Worm (Caenorhabditis elegans) whole organism, L2 larva: ENCODE results near the gene lin-18.
A peak's percentile ranks its signal among the peaks of the same experiment; 100 is the strongest.

ENCODE experiments used
- C34F6.9 ChIP-seq: fragments of 150-350 bp; optimal IDR thresholded peaks from 2 replicates; lab custom pipeline; 2014; ENCODE audit warnings: missing biosample characterization, missing genetic modification characterization
- F13H6.1 ChIP-seq: sonication (generic microtip); optimal IDR thresholded peaks from 2 replicates; lab custom pipeline; 2016; ENCODE audit warnings: missing genetic modification characterization, missing compliant biosample characterization
- R02D3.7 ChIP-seq: fragments of 150-350 bp; optimal IDR thresholded peaks from 2 replicates; lab custom pipeline; 2014; ENCODE audit warnings: missing biosample characterization, missing genetic modification characterization
- Y55F3AM.14 ChIP-seq: fragments of 200-800 bp; sonication (Bioruptor generic); optimal IDR thresholded peaks from 2 replicates; lab custom pipeline; 2018; ENCODE audit warnings: mild to moderate bottlenecking, missing genetic modification characterization, missing compliant biosample characterization
- alr-1 ChIP-seq: fragments of 150-350 bp; optimal IDR thresholded peaks from 2 replicates; lab custom pipeline; 2014; ENCODE audit warnings: missing biosample characterization, missing genetic modification characterization
- aly-2 ChIP-seq: fragments of 150-350 bp; optimal IDR thresholded peaks from 2 replicates; lab custom pipeline; 2014; ENCODE audit warnings: missing biosample characterization, missing genetic modification characterization
- blmp-1 ChIP-seq: sonication (generic microtip); optimal IDR thresholded peaks from 2 replicates; lab custom pipeline; 2017; ENCODE audit warnings: missing genetic modification characterization, mild to moderate bottlenecking, missing compliant biosample characterization, antibody characterized with exemption, moderate library complexity; ENCODE audit not compliant: insufficient read depth
- ceh-16 ChIP-seq: fragments of 150-350 bp; optimal IDR thresholded peaks from 2 replicates; lab custom pipeline; 2014; ENCODE audit warnings: missing biosample characterization, missing genetic modification characterization
- ceh-82 ChIP-seq: fragments of 150-350 bp; optimal IDR thresholded peaks from 2 replicates; lab custom pipeline; 2014; ENCODE audit warnings: missing biosample characterization, missing genetic modification characterization
- crh-2 ChIP-seq: sonication (generic microtip); optimal IDR thresholded peaks from 2 replicates; lab custom pipeline; 2017; ENCODE audit warnings: missing biosample characterization, missing genetic modification characterization
- dmd-4 ChIP-seq: sonication (generic microtip); optimal IDR thresholded peaks from 2 replicates; lab custom pipeline; 2017; ENCODE audit warnings: missing biosample characterization, missing genetic modification characterization
- egl-27 ChIP-seq: sonication (generic microtip); optimal IDR thresholded peaks from 3 replicates; lab custom pipeline; 2017; ENCODE audit warnings: missing biosample characterization, missing genetic modification reagents, missing genetic modification characterization
- elt-1 ChIP-seq: fragments of 150-350 bp; optimal IDR thresholded peaks from 2 replicates; lab custom pipeline; 2014; ENCODE audit warnings: missing biosample characterization, missing genetic modification characterization
- elt-3 ChIP-seq: sonication (generic microtip); optimal IDR thresholded peaks from 2 replicates; lab custom pipeline; 2017; ENCODE audit warnings: missing biosample characterization, missing genetic modification characterization
- fos-1 ChIP-seq: fragments of 150-350 bp; optimal IDR thresholded peaks from 2 replicates; lab custom pipeline; 2014; ENCODE audit warnings: missing biosample characterization, missing genetic modification characterization
- gmeb-1 ChIP-seq: fragments of 150-350 bp; optimal IDR thresholded peaks from 2 replicates; lab custom pipeline; 2014; ENCODE audit warnings: missing biosample characterization, missing genetic modification characterization
- lin-11 ChIP-seq: fragments of 150-350 bp; sonication (generic microtip); optimal IDR thresholded peaks from 2 replicates; lab custom pipeline; 2014; ENCODE audit warnings: missing biosample characterization, missing genetic modification characterization, inconsistent platforms, mixed read lengths
- lin-13 ChIP-seq: fragments of 150-350 bp; optimal IDR thresholded peaks from 2 replicates; lab custom pipeline; 2014; ENCODE audit warnings: missing biosample characterization, missing genetic modification reagents, missing genetic modification characterization
- mab-5 ChIP-seq: fragments of 150-350 bp; optimal IDR thresholded peaks from 2 replicates; lab custom pipeline; 2014; ENCODE audit warnings: missing biosample characterization, missing genetic modification characterization
- mbf-1 ChIP-seq: sonication (generic microtip); optimal IDR thresholded peaks from 2 replicates; lab custom pipeline; 2017; ENCODE audit warnings: missing biosample characterization, missing genetic modification characterization
- mdl-1 ChIP-seq, 2 experiments: fragments of 150-350 bp in 1 of 2; sonication (generic microtip) in 1 of 2; optimal IDR thresholded peaks; 2 replicates each; lab custom pipeline; 2017; ENCODE audit warnings: missing biosample characterization in 2 of 2, missing genetic modification characterization in 2 of 2
- nhr-10 ChIP-seq: sonication (generic microtip); optimal IDR thresholded peaks from 2 replicates; lab custom pipeline; 2017; ENCODE audit warnings: missing biosample characterization, missing genetic modification characterization
- nhr-11 ChIP-seq: fragments of 150-350 bp; optimal IDR thresholded peaks from 2 replicates; lab custom pipeline; 2014; ENCODE audit warnings: missing biosample characterization, missing genetic modification characterization
- nhr-21 ChIP-seq: fragments of 150-350 bp; optimal IDR thresholded peaks from 2 replicates; lab custom pipeline; 2014; ENCODE audit warnings: missing biosample characterization, missing genetic modification characterization
- nhr-23 ChIP-seq: fragments of 150-350 bp; optimal IDR thresholded peaks from 2 replicates; lab custom pipeline; 2014; ENCODE audit warnings: missing biosample characterization, missing genetic modification reagents, missing genetic modification characterization
- nhr-237 ChIP-seq: fragments of 150-350 bp; optimal IDR thresholded peaks from 2 replicates; lab custom pipeline; 2014; ENCODE audit warnings: missing biosample characterization, missing genetic modification characterization
- nhr-25 ChIP-seq: fragments of 150-350 bp; sonication (generic microtip); optimal IDR thresholded peaks from 3 replicates; lab custom pipeline; 2014; ENCODE audit warnings: missing biosample characterization, missing genetic modification characterization
- nhr-6 ChIP-seq: fragments of 150-350 bp; optimal IDR thresholded peaks from 2 replicates; lab custom pipeline; 2014; ENCODE audit warnings: missing biosample characterization, missing genetic modification characterization
- sem-4 ChIP-seq: fragments of 150-350 bp; optimal IDR thresholded peaks from 2 replicates; lab custom pipeline; 2014; ENCODE audit warnings: missing biosample characterization, missing genetic modification reagents, missing genetic modification characterization
- skn-1 ChIP-seq: sonication (generic microtip); optimal IDR thresholded peaks from 2 replicates; lab custom pipeline; 2017; ENCODE audit warnings: missing biosample characterization, missing genetic modification characterization
- sma-3 ChIP-seq: sonication (generic microtip); optimal IDR thresholded peaks from 2 replicates; lab custom pipeline; 2016; ENCODE audit warnings: missing genetic modification reagents, missing genetic modification characterization, missing compliant biosample characterization
- sma-9 ChIP-seq, 2 experiments: fragments of 150-350 bp in 1 of 2; sonication (generic microtip) in 1 of 2; optimal IDR thresholded peaks; 2 replicates each; lab custom pipeline; 2014 to 2016; ENCODE audit warnings: missing genetic modification characterization in 2 of 2, mild to moderate bottlenecking in 1 of 2, missing biosample characterization in 1 of 2, missing compliant biosample characterization in 1 of 2, missing genetic modification reagents in 1 of 2, moderate library complexity in 1 of 2
- unc-39 ChIP-seq: fragments of 150-350 bp; optimal IDR thresholded peaks from 2 replicates; lab custom pipeline; 2014; ENCODE audit warnings: missing biosample characterization, missing genetic modification characterization
- unc-55 ChIP-seq: fragments of 150-350 bp; sonication (generic microtip); optimal IDR thresholded peaks from 3 replicates; lab custom pipeline; 2014; ENCODE audit warnings: missing biosample characterization, missing genetic modification reagents, missing genetic modification characterization
- unc-62 ChIP-seq: fragments of 150-350 bp; optimal IDR thresholded peaks from 2 replicates; lab custom pipeline; 2014; ENCODE audit warnings: missing biosample characterization, missing genetic modification reagents, missing genetic modification characterization
- ztf-4 ChIP-seq: fragments of 150-350 bp; optimal IDR thresholded peaks from 2 replicates; lab custom pipeline; 2014; ENCODE audit warnings: missing biosample characterization, missing genetic modification characterization

The lin-18 gene

DNA sequence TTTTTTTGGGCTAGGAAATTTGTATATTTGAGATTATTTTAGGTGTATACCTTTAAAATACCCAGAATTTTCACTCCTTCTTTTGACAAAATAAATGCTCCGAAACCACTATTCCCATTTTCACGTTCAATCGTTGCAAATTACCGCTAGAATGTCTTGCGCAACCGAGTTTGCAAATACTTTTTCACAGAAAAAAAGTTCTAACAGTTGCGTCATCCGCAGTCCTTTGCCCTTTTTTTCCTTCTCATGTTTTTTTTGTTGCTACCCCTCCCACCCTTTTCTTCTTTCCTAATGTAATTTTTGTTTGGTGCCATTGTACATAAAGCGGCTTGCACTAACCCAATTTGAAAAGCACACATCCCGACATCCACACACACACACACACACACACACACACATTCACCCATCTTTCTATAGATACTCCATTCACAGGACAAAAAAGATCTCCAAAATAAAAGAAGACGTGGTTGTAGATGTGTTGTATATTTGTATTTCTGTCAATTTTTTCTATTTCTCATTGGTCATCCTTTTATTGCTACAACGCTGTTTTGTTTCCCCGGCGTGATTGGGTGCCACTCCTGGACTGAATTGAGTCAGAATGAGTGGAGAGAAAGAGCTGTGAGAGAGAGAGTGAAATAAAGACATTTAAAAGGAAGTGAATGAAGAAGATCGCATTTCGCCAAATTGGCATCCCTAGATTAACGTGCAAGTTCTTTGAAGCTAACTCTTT, 712 bp upstream of the lin-18 start:
- TF ChIP-seq unc-39 (tag; lab: Kevin White, UChicago), result no peak
- no peak for TF ChIP-seq nhr-25
- peak; percentile 9 for TF ChIP-seq C34F6.9
- no peak for TF ChIP-seq elt-1 (tag; lab: Kevin White, UChicago)
- no peak for TF ChIP-seq ztf-4 (tag; lab: Kevin White, UChicago)
- TF ChIP-seq lin-11 (tag; lab: Kevin White, UChicago), result no peak
- TF ChIP-seq ceh-82 (tag; lab: Kevin White, UChicago), result no peak
- no peak for TF ChIP-seq dmd-4 (tag; lab: Kevin White, UChicago)
- no peak for TF ChIP-seq nhr-11 (tag; lab: Kevin White, UChicago)
- TF ChIP-seq aly-2 (tag; lab: Kevin White, UChicago), result no peak
- TF ChIP-seq sem-4 (tag; lab: Kevin White, UChicago), result peak; percentile 33

DNA sequence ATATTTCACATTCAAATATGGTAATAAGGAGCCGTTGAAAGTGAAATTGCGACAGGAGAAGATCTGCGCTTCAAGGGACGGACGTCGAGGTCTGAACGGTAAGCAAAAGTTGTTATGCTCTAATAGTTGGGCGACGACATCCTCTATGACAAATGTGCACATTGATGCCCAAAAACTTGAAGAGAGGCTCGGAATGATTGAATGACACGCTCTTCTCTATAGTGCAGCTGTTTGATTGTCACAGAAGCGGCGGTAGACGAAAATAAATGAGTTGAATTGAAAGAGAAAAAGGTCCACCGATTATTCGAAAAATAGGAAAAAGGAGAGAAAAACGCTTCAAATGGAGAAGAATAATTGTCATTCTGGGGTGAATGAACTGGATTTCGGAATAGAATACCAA, 869 bp downstream of the lin-18 start:
- TF ChIP-seq C34F6.9, result no peak
- no peak for TF ChIP-seq nhr-10 (tag; lab: Kevin White, UChicago)
- TF ChIP-seq unc-62, result no peak
- no peak for TF ChIP-seq sma-3 (GFP tag; lab: Kevin White, UChicago)
- TF ChIP-seq unc-39 (tag; lab: Kevin White, UChicago), result no peak
- no peak for TF ChIP-seq fos-1 (tag; lab: Kevin White, UChicago)
- no peak for TF ChIP-seq ceh-16 (tag; lab: Kevin White, UChicago)
- TF ChIP-seq egl-27 (tag; lab: Kevin White, UChicago), result no peak
- no peak for TF ChIP-seq alr-1 (tag; lab: Kevin White, UChicago)
- no peak for TF ChIP-seq nhr-23 (tag; lab: Kevin White, UChicago)
- no peak for TF ChIP-seq elt-1 (tag; lab: Kevin White, UChicago)
- TF ChIP-seq lin-11 (tag; lab: Kevin White, UChicago), result no peak
- no peak for TF ChIP-seq nhr-237 (tag; lab: Kevin White, UChicago)
- TF ChIP-seq elt-3, result no peak
- TF ChIP-seq nhr-21 (tag; lab: Kevin White, UChicago), result no peak
- TF ChIP-seq mbf-1 (tag; lab: Kevin White, UChicago), result no peak
- TF ChIP-seq ztf-4 (tag; lab: Kevin White, UChicago), result no peak
- no peak for TF ChIP-seq nhr-11 (tag; lab: Kevin White, UChicago)

DNA sequence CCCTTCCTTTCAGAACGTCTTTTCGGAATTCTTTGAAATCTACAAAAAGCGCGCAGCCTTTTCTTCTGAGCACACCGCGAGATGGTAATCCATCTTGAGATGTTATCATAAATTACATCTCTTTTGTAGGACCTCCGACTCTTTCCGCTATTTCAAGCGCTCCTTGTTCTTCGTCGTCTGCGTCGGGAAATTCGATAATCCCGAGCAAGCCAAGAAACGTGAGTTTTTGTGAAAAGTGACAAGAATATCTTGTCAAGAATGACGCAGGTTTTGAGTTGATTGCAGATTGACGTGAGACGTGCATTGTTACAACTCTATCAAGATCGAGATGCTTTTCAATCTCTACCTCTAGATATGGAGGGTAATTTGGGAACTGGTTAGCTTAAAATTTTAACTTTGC, 2.0 kb downstream of the lin-18 start:
- no peak for TF ChIP-seq lin-11 (tag; lab: Kevin White, UChicago)
- TF ChIP-seq unc-55, result peak; percentile 16

DNA sequence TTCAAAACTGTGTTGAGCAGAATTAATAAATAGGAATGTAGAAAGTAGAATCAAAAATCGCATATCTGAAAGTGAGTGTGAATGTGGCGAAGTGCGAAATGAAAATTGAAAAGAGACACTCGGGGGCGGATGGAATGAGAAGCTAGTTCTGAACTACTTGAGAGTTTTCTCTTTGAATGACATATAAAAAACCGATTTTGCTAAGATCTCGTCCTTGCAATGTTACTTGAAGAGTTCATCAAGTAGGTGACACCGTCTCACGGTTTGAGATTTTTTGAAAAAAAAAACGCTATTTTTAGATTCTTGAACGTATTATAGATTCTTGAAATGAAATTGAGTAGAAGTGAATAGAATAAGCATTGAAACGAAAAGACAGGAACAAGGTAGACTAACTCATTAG, 8.0 kb downstream of the lin-18 start, which contains the start of gene C16B8.2:
TSS of gene C16B8.2 (minus strand) at position 101 of the 400 bp plus-strand sequence.
- TF ChIP-seq ceh-82 (tag; lab: Kevin White, UChicago) (no peak), mbf-1 (tag; lab: Kevin White, UChicago) (no peak), R02D3.7 (tag; lab: Kevin White, UChicago) (no peak), aly-2 (tag; lab: Kevin White, UChicago) (no peak), nhr-25 (no peak), dmd-4 (tag; lab: Kevin White, UChicago) (no peak), unc-55 (no peak), lin-13 (GFP tag; lab: Kevin White, UChicago) (no peak), sma-3 (GFP tag; lab: Kevin White, UChicago) (no peak), Y55F3AM.14 (no peak), ztf-4 (tag; lab: Kevin White, UChicago) (no peak), unc-39 (tag; lab: Kevin White, UChicago) (no peak), skn-1 (tag; lab: Kevin White, UChicago) (no peak)
- TF ChIP-seq, all 48 proteins: peak for 0

DNA sequence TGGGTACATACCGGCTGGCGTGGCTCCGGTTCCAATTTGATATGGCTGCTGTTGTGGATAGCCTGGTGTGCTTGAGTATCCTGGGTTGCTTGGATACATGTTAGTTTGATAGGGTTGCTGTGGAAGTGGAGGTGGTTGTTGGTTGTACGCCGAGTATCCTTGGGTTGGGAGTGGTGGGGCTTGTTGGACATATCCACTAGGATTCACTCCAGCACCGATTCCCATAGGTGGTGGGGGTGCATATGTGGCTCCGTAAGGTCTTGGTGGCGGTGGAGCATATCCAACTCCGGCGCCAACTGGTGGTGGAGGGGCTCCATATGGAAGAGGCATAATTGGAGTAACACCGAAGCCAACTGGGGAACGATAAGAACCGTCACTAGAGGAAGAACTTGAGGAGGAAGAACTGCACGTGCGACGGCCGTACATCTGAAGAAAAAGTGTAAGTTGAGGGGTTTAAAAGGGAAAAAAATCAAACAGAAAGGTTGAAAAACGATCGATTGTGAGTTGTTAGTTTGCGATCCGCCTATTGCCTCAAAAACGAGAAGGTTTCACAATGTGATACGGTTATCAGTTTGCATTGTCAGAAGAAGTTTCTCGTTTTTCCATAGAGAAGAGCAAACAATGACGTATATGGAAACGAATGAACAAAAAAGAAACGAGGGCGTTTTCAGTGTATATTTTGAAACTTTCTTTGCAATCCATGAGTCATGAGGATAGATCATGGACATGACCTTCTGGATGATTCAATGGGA, 10.0 kb downstream of the lin-18 start, which contains the start of gene C16B8.3:
TSS of gene C16B8.3 (minus strand) at position 426 of the 752 bp plus-strand sequence.
- TF ChIP-seq nhr-6 (tag; lab: Kevin White, UChicago), result no peak
- TF ChIP-seq gmeb-1, result peak; percentile 37
- no peak for TF ChIP-seq nhr-23 (tag; lab: Kevin White, UChicago)
- TF ChIP-seq blmp-1, result no peak
- peak; percentile 67 for TF ChIP-seq fos-1 (tag; lab: Kevin White, UChicago)
- no peak for TF ChIP-seq mbf-1 (tag; lab: Kevin White, UChicago)
- peak in 1 of 2 experiments; percentile 11 for TF ChIP-seq mdl-1 (tag; optimal IDR thresholded peaks at IDR 0.05; lab: Kevin White, UChicago)
- no peak for TF ChIP-seq mab-5
- TF ChIP-seq sem-4 (tag; lab: Kevin White, UChicago), result no peak
- no peak for TF ChIP-seq unc-62
- peak; percentile 27 for TF ChIP-seq sma-9 (GFP tag; optimal IDR thresholded peaks at IDR 0.05; lab: Kevin White, UChicago)
- no peak for TF ChIP-seq sma-9 (tag; optimal IDR thresholded peaks at IDR 0.05; lab: Kevin White, UChicago)
- no peak for TF ChIP-seq lin-13 (GFP tag; lab: Kevin White, UChicago)
- TF ChIP-seq F13H6.1 (tag; lab: Kevin White, UChicago), result peak; percentile 2
- TF ChIP-seq skn-1 (tag; lab: Kevin White, UChicago), result no peak
- TF ChIP-seq lin-11 (tag; lab: Kevin White, UChicago), result no peak
- TF ChIP-seq aly-2 (tag; lab: Kevin White, UChicago), result no peak
- peak; percentile 61 for TF ChIP-seq crh-2 (tag; lab: Kevin White, UChicago)
